Worm (Caenorhabditis elegans) whole organism, L2 larva: ENCODE results near the gene Y49F6B.6.
"Not testable (repeated sequence)": the region's sequence is repeated elsewhere in the genome, so short reads cannot be mapped to it uniquely, and the experiment has no call there.

Experiments
- F13H6.1 ChIP-seq: sonication (generic microtip); optimal IDR thresholded peaks from 2 replicates; lab custom pipeline; 2016; ENCODE audit warnings: missing genetic modification characterization, missing compliant biosample characterization
- R02D3.7 ChIP-seq: fragments of 150-350 bp; optimal IDR thresholded peaks from 2 replicates; lab custom pipeline; 2014; ENCODE audit warnings: missing biosample characterization, missing genetic modification characterization
- Y55F3AM.14 ChIP-seq: fragments of 200-800 bp; sonication (Bioruptor generic); optimal IDR thresholded peaks from 2 replicates; lab custom pipeline; 2018; ENCODE audit warnings: mild to moderate bottlenecking, missing genetic modification characterization, missing compliant biosample characterization
- alr-1 ChIP-seq: fragments of 150-350 bp; optimal IDR thresholded peaks from 2 replicates; lab custom pipeline; 2014; ENCODE audit warnings: missing biosample characterization, missing genetic modification characterization
- aly-2 ChIP-seq: fragments of 150-350 bp; optimal IDR thresholded peaks from 2 replicates; lab custom pipeline; 2014; ENCODE audit warnings: missing biosample characterization, missing genetic modification characterization
- ama-1 ChIP-seq: fragments of 150-350 bp; optimal IDR thresholded peaks from 2 replicates; lab custom pipeline; 2018; ENCODE audit warnings: inconsistent platforms
- blmp-1 ChIP-seq: sonication (generic microtip); optimal IDR thresholded peaks from 2 replicates; lab custom pipeline; 2017; ENCODE audit warnings: missing genetic modification characterization, mild to moderate bottlenecking, missing compliant biosample characterization, antibody characterized with exemption, moderate library complexity; ENCODE audit not compliant: insufficient read depth
- ceh-82 ChIP-seq: fragments of 150-350 bp; optimal IDR thresholded peaks from 2 replicates; lab custom pipeline; 2014; ENCODE audit warnings: missing biosample characterization, missing genetic modification characterization
- crh-2 ChIP-seq: sonication (generic microtip); optimal IDR thresholded peaks from 2 replicates; lab custom pipeline; 2017; ENCODE audit warnings: missing biosample characterization, missing genetic modification characterization
- dmd-4 ChIP-seq: sonication (generic microtip); optimal IDR thresholded peaks from 2 replicates; lab custom pipeline; 2017; ENCODE audit warnings: missing biosample characterization, missing genetic modification characterization
- elt-1 ChIP-seq: fragments of 150-350 bp; optimal IDR thresholded peaks from 2 replicates; lab custom pipeline; 2014; ENCODE audit warnings: missing biosample characterization, missing genetic modification characterization
- elt-3 ChIP-seq: sonication (generic microtip); optimal IDR thresholded peaks from 2 replicates; lab custom pipeline; 2017; ENCODE audit warnings: missing biosample characterization, missing genetic modification characterization
- fos-1 ChIP-seq: fragments of 150-350 bp; optimal IDR thresholded peaks from 2 replicates; lab custom pipeline; 2014; ENCODE audit warnings: missing biosample characterization, missing genetic modification characterization
- lin-11 ChIP-seq: fragments of 150-350 bp; sonication (generic microtip); optimal IDR thresholded peaks from 2 replicates; lab custom pipeline; 2014; ENCODE audit warnings: missing biosample characterization, missing genetic modification characterization, inconsistent platforms, mixed read lengths
- lin-13 ChIP-seq: fragments of 150-350 bp; optimal IDR thresholded peaks from 2 replicates; lab custom pipeline; 2014; ENCODE audit warnings: missing biosample characterization, missing genetic modification reagents, missing genetic modification characterization
- lin-39 ChIP-seq: fragments of 150-350 bp; optimal IDR thresholded peaks from 2 replicates; lab custom pipeline; 2014; ENCODE audit warnings: missing biosample characterization, missing genetic modification reagents, missing genetic modification characterization
- mab-5 ChIP-seq: fragments of 150-350 bp; optimal IDR thresholded peaks from 2 replicates; lab custom pipeline; 2014; ENCODE audit warnings: missing biosample characterization, missing genetic modification characterization
- mbf-1 ChIP-seq: sonication (generic microtip); optimal IDR thresholded peaks from 2 replicates; lab custom pipeline; 2017; ENCODE audit warnings: missing biosample characterization, missing genetic modification characterization
- mdl-1 ChIP-seq, 2 experiments: fragments of 150-350 bp in 1 of 2; sonication (generic microtip) in 1 of 2; optimal IDR thresholded peaks; 2 replicates each; lab custom pipeline; 2017; ENCODE audit warnings: missing biosample characterization in 2 of 2, missing genetic modification characterization in 2 of 2
- nhr-10 ChIP-seq: sonication (generic microtip); optimal IDR thresholded peaks from 2 replicates; lab custom pipeline; 2017; ENCODE audit warnings: missing biosample characterization, missing genetic modification characterization
- nhr-11 ChIP-seq: fragments of 150-350 bp; optimal IDR thresholded peaks from 2 replicates; lab custom pipeline; 2014; ENCODE audit warnings: missing biosample characterization, missing genetic modification characterization
- nhr-129 ChIP-seq: fragments of 150-350 bp; optimal IDR thresholded peaks from 2 replicates; lab custom pipeline; 2014; ENCODE audit warnings: missing biosample characterization, missing genetic modification characterization
- nhr-23 ChIP-seq: fragments of 150-350 bp; optimal IDR thresholded peaks from 2 replicates; lab custom pipeline; 2014; ENCODE audit warnings: missing biosample characterization, missing genetic modification reagents, missing genetic modification characterization
- nhr-237 ChIP-seq: fragments of 150-350 bp; optimal IDR thresholded peaks from 2 replicates; lab custom pipeline; 2014; ENCODE audit warnings: missing biosample characterization, missing genetic modification characterization
- nhr-25 ChIP-seq: fragments of 150-350 bp; sonication (generic microtip); optimal IDR thresholded peaks from 3 replicates; lab custom pipeline; 2014; ENCODE audit warnings: missing biosample characterization, missing genetic modification characterization
- nhr-6 ChIP-seq: fragments of 150-350 bp; optimal IDR thresholded peaks from 2 replicates; lab custom pipeline; 2014; ENCODE audit warnings: missing biosample characterization, missing genetic modification characterization
- skn-1 ChIP-seq: sonication (generic microtip); optimal IDR thresholded peaks from 2 replicates; lab custom pipeline; 2017; ENCODE audit warnings: missing biosample characterization, missing genetic modification characterization
- unc-39 ChIP-seq: fragments of 150-350 bp; optimal IDR thresholded peaks from 2 replicates; lab custom pipeline; 2014; ENCODE audit warnings: missing biosample characterization, missing genetic modification characterization
- unc-55 ChIP-seq: fragments of 150-350 bp; sonication (generic microtip); optimal IDR thresholded peaks from 3 replicates; lab custom pipeline; 2014; ENCODE audit warnings: missing biosample characterization, missing genetic modification reagents, missing genetic modification characterization
- zag-1 ChIP-seq: fragments of 150-350 bp; optimal IDR thresholded peaks from 2 replicates; lab custom pipeline; 2014; ENCODE audit warnings: missing biosample characterization, missing genetic modification characterization
- ztf-11 ChIP-seq: sonication (generic microtip); optimal IDR thresholded peaks from 2 replicates; lab custom pipeline; 2017; ENCODE audit warnings: missing biosample characterization, missing genetic modification characterization

Y49F6B.6 gene

DNA sequence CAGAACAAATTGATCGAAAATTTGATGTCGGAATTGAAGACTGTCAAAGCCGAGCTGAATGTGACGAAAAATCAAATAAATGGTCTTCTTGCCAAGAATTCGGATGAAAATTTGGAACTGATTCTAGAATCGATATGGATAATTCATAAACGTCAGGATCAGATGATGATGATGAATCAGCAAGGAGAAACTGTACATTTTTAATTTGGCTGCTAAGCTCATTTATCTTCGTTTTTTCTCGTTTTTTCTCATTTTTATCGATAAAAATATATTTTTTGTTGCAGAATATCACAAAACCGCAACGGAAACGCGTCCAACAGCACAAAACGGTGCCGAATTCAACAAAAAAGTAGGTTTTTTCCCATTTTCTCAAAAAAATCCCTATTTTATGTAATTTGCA lies 23.4 kb upstream of the Y49F6B.6 start, which contains the start of gene C16C8.14:
C16C8.14 (plus strand) TSS at position 301 of the 400 bp plus-strand sequence.
- TF ChIP-seq ceh-82 (tag; lab: Kevin White, UChicago); zag-1; mab-5 (tag; lab: Kevin White, UChicago): not testable (repeated sequence)

DNA sequence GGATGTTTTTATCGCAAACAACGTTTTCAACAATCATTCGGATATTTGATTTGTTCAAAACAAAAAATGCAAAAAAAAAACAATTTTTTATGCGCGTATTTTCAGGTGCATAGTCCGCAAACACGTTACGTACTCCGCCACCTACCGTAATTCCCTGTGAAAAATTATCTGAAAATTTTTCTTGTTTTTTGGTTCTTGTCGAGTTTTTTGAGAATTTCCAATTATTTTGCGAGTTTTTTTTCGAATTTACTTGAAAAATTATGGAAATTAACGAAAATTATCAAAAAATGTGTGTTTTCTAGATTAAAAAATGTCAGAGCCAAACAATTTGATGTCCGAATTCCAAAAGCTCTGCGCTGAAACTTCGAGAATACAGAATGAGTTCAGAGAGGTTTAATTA lies 20.5 kb upstream of the Y49F6B.6 start, which contains the start of gene C16C8.12:
C16C8.12 (plus strand) TSS at position 301 of the 400 bp plus-strand sequence.
- no peak for TF ChIP-seq unc-39
- no peak for TF ChIP-seq nhr-11 (tag; lab: Kevin White, UChicago)
- TF ChIP-seq alr-1: no peak
- TF ChIP-seq dmd-4 (tag; lab: Kevin White, UChicago): no peak
- no peak for TF ChIP-seq blmp-1
- TF ChIP-seq elt-3 (tag; lab: Kevin White, UChicago): no peak
- no peak for TF ChIP-seq nhr-237 (tag; lab: Kevin White, UChicago)

DNA sequence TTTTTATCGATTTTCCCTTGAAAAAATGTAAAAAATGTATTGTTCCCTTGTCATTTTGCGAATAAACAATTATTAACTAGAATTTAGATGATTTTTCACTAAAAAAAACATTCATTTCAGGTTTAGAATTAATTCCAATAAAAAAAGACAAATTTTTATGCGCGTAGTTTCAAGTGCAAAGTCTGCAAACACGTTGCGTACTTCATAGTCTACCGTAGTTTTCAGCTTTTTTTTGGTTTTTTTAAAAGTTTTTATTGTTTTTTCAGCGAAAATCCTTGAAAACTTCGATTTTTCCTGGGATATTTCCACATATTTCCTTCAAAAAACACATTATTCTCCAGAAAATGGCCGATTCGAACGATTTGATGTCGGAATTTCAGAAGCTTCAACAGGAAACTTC lies 19.4 kb upstream of the Y49F6B.6 start, which contains the start of gene C16C8.11:
C16C8.11 (plus strand) TSS at position 188 of the 400 bp plus-strand sequence.
- TF ChIP-seq aly-2 (tag; lab: Kevin White, UChicago): no peak
- no peak for TF ChIP-seq R02D3.7 (tag; lab: Kevin White, UChicago)

DNA sequence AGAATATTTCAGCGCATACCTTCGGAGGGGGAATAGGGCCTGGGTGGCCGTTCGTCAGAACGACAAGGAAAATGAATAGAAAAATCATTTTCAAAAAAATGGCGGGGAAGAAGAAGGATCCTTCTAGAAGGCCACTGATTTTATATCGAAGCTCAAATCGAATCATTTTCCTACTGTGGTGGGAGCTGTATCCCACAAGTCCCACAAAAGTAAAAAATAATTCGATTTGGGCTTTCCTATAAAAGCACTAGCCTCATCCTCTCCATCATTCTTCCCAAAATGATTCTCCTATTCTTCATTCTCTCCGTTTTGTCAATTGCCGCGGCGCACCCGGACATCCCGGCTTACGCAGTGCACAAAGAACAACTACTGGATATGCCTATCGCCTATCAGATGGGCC lies 14.7 kb upstream of the Y49F6B.6 start, which contains the start of the genes C16C8.26 and C16C8.19:
C16C8.26 (minus strand) TSS at position 101 of the 400 bp plus-strand sequence.
C16C8.19 (plus strand) TSS at position 279 of the 400 bp plus-strand sequence.
- TF ChIP-seq nhr-10 (tag; lab: Kevin White, UChicago) (no peak), dmd-4 (tag; lab: Kevin White, UChicago) (no peak), mdl-1 (tag; optimal IDR thresholded peaks at IDR 0.05; lab: Kevin White, UChicago) (no peak), skn-1 (tag; lab: Kevin White, UChicago) (no peak)
- TF ChIP-seq, all 48 proteins: peak for 0

DNA sequence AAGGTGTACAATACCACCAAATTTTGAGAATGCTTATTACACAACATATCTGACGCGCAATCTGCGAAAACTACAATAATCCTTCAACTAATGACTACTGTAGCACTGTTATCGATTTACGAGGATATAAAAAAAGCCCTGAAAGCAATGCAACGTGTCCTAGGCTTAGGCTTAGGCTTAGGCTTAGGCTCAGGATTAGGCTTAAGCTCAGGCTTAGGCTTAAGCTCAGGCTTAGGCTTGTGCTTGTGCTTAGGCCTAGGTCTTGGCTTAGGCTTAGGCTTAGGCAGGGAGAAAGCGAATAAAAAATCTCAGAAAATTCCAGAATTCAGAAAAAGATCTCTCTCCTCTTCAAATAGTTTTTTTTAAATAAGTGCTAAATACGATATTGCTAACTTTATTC lies 13.7 kb upstream of the Y49F6B.6 start:
- TF ChIP-seq aly-2 (tag; lab: Kevin White, UChicago): no peak
- TF ChIP-seq mdl-1 (tag; optimal IDR thresholded peaks at IDR 0.05; lab: Kevin White, UChicago): no peak
- TF ChIP-seq ztf-11: no peak
- no peak for TF ChIP-seq lin-39 (tag; lab: Kevin White, UChicago)
- TF ChIP-seq F13H6.1 (tag; lab: Kevin White, UChicago): no peak
- TF ChIP-seq mbf-1 (tag; lab: Kevin White, UChicago): no peak
- no peak for TF ChIP-seq ceh-82 (tag; lab: Kevin White, UChicago)

DNA sequence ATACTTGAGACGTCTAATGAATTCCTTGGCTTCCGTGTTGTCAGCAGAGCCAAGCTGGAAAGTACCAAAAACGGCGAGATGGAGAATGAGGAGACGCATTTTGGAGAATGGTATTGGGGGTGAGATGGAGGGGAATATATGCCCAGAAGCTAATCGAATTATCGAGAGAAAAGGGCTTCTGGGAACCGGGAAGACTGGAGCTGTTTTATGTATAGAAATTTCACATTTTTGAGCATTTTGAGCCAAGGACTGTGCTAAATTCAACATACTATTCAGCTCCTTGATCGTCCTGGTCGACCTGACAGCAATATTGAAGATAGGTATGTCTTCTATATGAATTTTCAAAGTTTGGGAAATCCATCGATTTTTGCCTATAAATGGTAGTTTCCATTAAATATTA lies 12.9 kb upstream of the Y49F6B.6 start, which contains the start of gene C16C8.7:
C16C8.7 (minus strand) TSS at position 101 of the 400 bp plus-strand sequence.
- no peak for TF ChIP-seq ama-1 (lab: Kevin White, UChicago)
- TF ChIP-seq ztf-11: no peak
- TF ChIP-seq unc-39: no peak
- TF ChIP-seq nhr-129 (tag; lab: Kevin White, UChicago): no peak
- TF ChIP-seq lin-13 (GFP tag; lab: Kevin White, UChicago): no peak
- no peak for TF ChIP-seq aly-2 (tag; lab: Kevin White, UChicago)
- TF ChIP-seq unc-55 (GFP tag; lab: Kevin White, UChicago): no peak
- no peak for TF ChIP-seq elt-1 (tag; lab: Kevin White, UChicago)
- TF ChIP-seq lin-11 (tag; lab: Kevin White, UChicago): no peak
- no peak for TF ChIP-seq nhr-23 (tag; lab: Kevin White, UChicago)
- no peak for TF ChIP-seq nhr-25 (tag; lab: Kevin White, UChicago)
- TF ChIP-seq Y55F3AM.14 (GFP tag; lab: Kevin White, UChicago): no peak
- TF ChIP-seq nhr-6: no peak
- no peak for TF ChIP-seq alr-1
- no peak for TF ChIP-seq nhr-237 (tag; lab: Kevin White, UChicago)
- no peak for TF ChIP-seq fos-1 (tag; lab: Kevin White, UChicago)
- no peak for TF ChIP-seq mab-5 (tag; lab: Kevin White, UChicago)
- TF ChIP-seq crh-2: no peak
- TF ChIP-seq mbf-1 (tag; lab: Kevin White, UChicago): no peak
